Fruit fly (Drosophila melanogaster) whole organism, embryonic: ENCODE data around the gene Cyp313a1.

Source experiments
- B-H2 ChIP-seq: fragments of 200-800 bp; sonication (Bioruptor generic); optimal IDR thresholded peaks from 2 replicates; lab custom pipeline; 2018; ENCODE audit warnings: missing biosample characterization, mild to moderate bottlenecking, missing genetic modification characterization
- CG10321 ChIP-seq: fragments of 200-800 bp; sonication (Bioruptor generic); IDR thresholded peaks from 2 replicates; pipeline ENCODE4 v1.3.6; 2022; ENCODE audit warnings: missing biosample characterization, missing genetic modification characterization
- CG10979 ChIP-seq: fragments of 200-800 bp; sonication (Bioruptor generic); optimal IDR thresholded peaks from 2 replicates; lab custom pipeline; 2018; ENCODE audit warnings: missing biosample characterization, mild to moderate bottlenecking, missing genetic modification characterization, moderate library complexity
- CG12236 ChIP-seq: fragments of 200-800 bp; sonication (Bioruptor generic); optimal IDR thresholded peaks from 2 replicates; lab custom pipeline; 2016; ENCODE audit warnings: missing biosample characterization, missing genetic modification characterization
- CG12769 ChIP-seq: fragments of 200-800 bp; sonication (Bioruptor generic); optimal IDR thresholded peaks from 2 replicates; lab custom pipeline; 2019; ENCODE audit warnings: missing biosample characterization, mild to moderate bottlenecking, missing genetic modification characterization, moderate library complexity
- CG12942 ChIP-seq: fragments of 200-800 bp; sonication (Bioruptor generic); optimal IDR thresholded peaks from 3 replicates; lab custom pipeline; 2016; ENCODE audit warnings: missing biosample characterization, missing genetic modification characterization
- CG13894 ChIP-seq: fragments of 200-800 bp; sonication (Bioruptor generic); optimal IDR thresholded peaks from 3 replicates; lab custom pipeline; 2018; ENCODE audit warnings: missing biosample characterization, mild to moderate bottlenecking, missing genetic modification characterization, moderate library complexity
- CG14050 ChIP-seq: fragments of 200-800 bp; sonication (Bioruptor generic); IDR thresholded peaks from 3 replicates; pipeline ENCODE4 v1.3.6; 2022; ENCODE audit warnings: missing biosample characterization, missing genetic modification characterization
- CG15269 ChIP-seq: fragments of 200-800 bp; sonication (Bioruptor generic); optimal IDR thresholded peaks from 2 replicates; lab custom pipeline; 2018; ENCODE audit warnings: missing biosample characterization, mild to moderate bottlenecking, missing genetic modification characterization, moderate library complexity
- CG1603 ChIP-seq: fragments of 200-800 bp; sonication (Bioruptor generic); optimal IDR thresholded peaks from 2 replicates; lab custom pipeline; 2019; ENCODE audit warnings: missing biosample characterization, mild to moderate bottlenecking, missing genetic modification characterization, moderate library complexity
- CG16813 ChIP-seq: fragments of 200-800 bp; sonication (Bioruptor generic); IDR thresholded peaks from 3 replicates; pipeline ENCODE4 v1.3.6; 2022; ENCODE audit warnings: missing biosample characterization, missing genetic modification characterization; ENCODE audit not compliant: partially characterized antibody
- CG17912 ChIP-seq: fragments of 200-800 bp; sonication (Bioruptor generic); optimal IDR thresholded peaks from 2 replicates; lab custom pipeline; 2018; ENCODE audit warnings: missing biosample characterization, mild to moderate bottlenecking, missing genetic modification characterization
- CG1792 ChIP-seq: fragments of 200-800 bp; sonication (Bioruptor generic); optimal IDR thresholded peaks from 2 replicates; lab custom pipeline; 2016; ENCODE audit warnings: missing biosample characterization, missing genetic modification characterization
- CG1832 ChIP-seq: fragments of 200-800 bp; sonication (Bioruptor generic); optimal IDR thresholded peaks from 2 replicates; lab custom pipeline; 2017; ENCODE audit warnings: missing biosample characterization, mild to moderate bottlenecking, missing genetic modification characterization, inconsistent platforms
- CG18599 ChIP-seq: fragments of 200-800 bp; sonication (Bioruptor generic); optimal IDR thresholded peaks from 3 replicates; lab custom pipeline; 2017; ENCODE audit warnings: missing biosample characterization, missing genetic modification characterization, mild to moderate bottlenecking, moderate library complexity, missing genetic modification reagents
- CG2678 ChIP-seq: fragments of 200-800 bp; sonication (Bioruptor generic); optimal IDR thresholded peaks from 3 replicates; lab custom pipeline; 2019; ENCODE audit warnings: missing biosample characterization, mild to moderate bottlenecking, missing genetic modification characterization, moderate library complexity
- CG31365 ChIP-seq: fragments of 200-800 bp; sonication (Bioruptor generic); optimal IDR thresholded peaks from 2 replicates; lab custom pipeline; 2018; ENCODE audit warnings: missing biosample characterization, mild to moderate bottlenecking, missing genetic modification characterization
- CG3726 ChIP-seq: fragments of 200-800 bp; sonication (Bioruptor generic); IDR thresholded peaks from 3 replicates; pipeline ENCODE4, ENCODE4 v1.3.6; 2022; ENCODE audit warnings: missing biosample characterization, missing genetic modification characterization
- CG3847 ChIP-seq: fragments of 200-800 bp; sonication (Bioruptor generic); IDR thresholded peaks from 2 replicates; pipeline ENCODE4 v1.3.6; 2022; ENCODE audit warnings: missing biosample characterization, missing genetic modification characterization
- CG8290 ChIP-seq, 3 experiments: fragments of 200-800 bp; sonication (Bioruptor generic); optimal IDR thresholded peaks; 2 replicates each; lab custom pipeline; 2016 to 2019; ENCODE audit warnings: missing biosample characterization in 3 of 3, missing genetic modification characterization in 3 of 3, mild to moderate bottlenecking in 2 of 3, moderate library complexity in 1 of 3
- CG9437 ChIP-seq: fragments of 200-800 bp; sonication (Bioruptor generic); optimal IDR thresholded peaks from 2 replicates; lab custom pipeline; 2018; ENCODE audit warnings: missing biosample characterization, mild to moderate bottlenecking, missing genetic modification characterization
- Dp ChIP-seq: fragments of 200-800 bp; sonication (Bioruptor generic); optimal IDR thresholded peaks from 2 replicates; lab custom pipeline; 2018; ENCODE audit warnings: missing biosample characterization, mild to moderate bottlenecking, missing genetic modification characterization, moderate library complexity
- Ets97D ChIP-seq: fragments of 200-800 bp; sonication (Bioruptor generic); optimal IDR thresholded peaks from 3 replicates; lab custom pipeline; 2016; ENCODE audit warnings: missing biosample characterization, missing genetic modification characterization
- Mad ChIP-seq: fragments of 200-800 bp; sonication (Bioruptor generic); optimal IDR thresholded peaks from 2 replicates; lab custom pipeline; 2016; ENCODE audit warnings: missing biosample characterization, missing genetic modification characterization
- NK7.1 ChIP-seq: fragments of 200-800 bp; sonication (Bioruptor generic); optimal IDR thresholded peaks from 3 replicates; lab custom pipeline; 2016; ENCODE audit warnings: missing biosample characterization, missing genetic modification characterization
- Oaz ChIP-seq: fragments of 200-800 bp; sonication (Bioruptor generic); IDR thresholded peaks from 2 replicates; pipeline ENCODE4 v1.3.6; 2022; ENCODE audit warnings: missing biosample characterization, missing genetic modification characterization
- Opbp ChIP-seq: fragments of 200-800 bp; sonication (Bioruptor generic); IDR thresholded peaks from 3 replicates; pipeline ENCODE4 v1.3.6; 2022; ENCODE audit warnings: missing biosample characterization, missing genetic modification characterization; ENCODE audit not compliant: partially characterized antibody
- Ssrp ChIP-seq: fragments of 200-800 bp; sonication (Bioruptor generic); optimal IDR thresholded peaks from 2 replicates; lab custom pipeline; 2018; ENCODE audit warnings: missing biosample characterization, mild to moderate bottlenecking, missing genetic modification characterization, moderate library complexity
- Trl ChIP-seq, 3 experiments: fragments of >200 bp in 2 of 3; fragments of 200-800 bp in 1 of 3; sonication (Bioruptor generic) in 1 of 3; optimal IDR thresholded peaks; 2 replicates in 1 of 3; 3 replicates in 2 of 3; lab custom pipeline; 2016 to 2017; ENCODE audit warnings: missing biosample characterization in 1 of 3, missing genetic modification characterization in 1 of 3
- Vsx1 ChIP-seq: fragments of 200-800 bp; sonication (Bioruptor generic); optimal IDR thresholded peaks from 2 replicates; lab custom pipeline; 2017; ENCODE audit warnings: missing biosample characterization, mild to moderate bottlenecking, missing genetic modification characterization, missing genetic modification reagents
- amos ChIP-seq: fragments of 200-800 bp; sonication (Bioruptor generic); IDR thresholded peaks from 2 replicates; pipeline ENCODE4 v1.3.6; 2022; ENCODE audit warnings: missing biosample characterization, missing genetic modification characterization; ENCODE audit not compliant: partially characterized antibody
- ase ChIP-seq: fragments of 200-800 bp; sonication (Bioruptor generic); IDR thresholded peaks from 3 replicates; pipeline ENCODE4 v1.3.6; 2022; ENCODE audit warnings: missing biosample characterization, missing genetic modification characterization
- bsh ChIP-seq, 2 experiments: fragments of 200-800 bp; sonication (Bioruptor generic); optimal IDR thresholded peaks; 2 replicates each; lab custom pipeline; 2017 to 2018; ENCODE audit warnings: mild to moderate bottlenecking in 2 of 2, missing biosample characterization in 2 of 2, missing genetic modification characterization in 2 of 2, moderate library complexity in 1 of 2
- disco-r ChIP-seq: fragments of 200-800 bp; sonication (Bioruptor generic); optimal IDR thresholded peaks from 2 replicates; lab custom pipeline; 2016; ENCODE audit warnings: missing biosample characterization, missing genetic modification characterization
- fd64A ChIP-seq: fragments of 200-800 bp; sonication (Bioruptor generic); optimal IDR thresholded peaks from 3 replicates; lab custom pipeline; 2018; ENCODE audit warnings: missing biosample characterization, mild to moderate bottlenecking, missing genetic modification characterization
- lilli ChIP-seq: fragments of 200-800 bp; sonication (Bioruptor generic); optimal IDR thresholded peaks from 3 replicates; lab custom pipeline; 2016; ENCODE audit warnings: missing biosample characterization, missing genetic modification characterization
- lola ChIP-seq, 3 experiments: fragments of >200 bp in 2 of 3; fragments of 200-800 bp in 1 of 3; sonication (Bioruptor generic) in 1 of 3; optimal IDR thresholded peaks; 2 replicates each; lab custom pipeline; 2017 to 2019; ENCODE audit warnings: missing biosample characterization in 3 of 3, missing genetic modification characterization in 3 of 3, mild to moderate bottlenecking in 1 of 3, moderate library complexity in 1 of 3
- peb ChIP-seq: fragments of 200-800 bp; sonication (Bioruptor generic); IDR thresholded peaks from 2 replicates; pipeline ENCODE4 v1.3.6; 2022; ENCODE audit warnings: missing biosample characterization, missing genetic modification characterization
- pho ChIP-seq: fragments of 200-800 bp; sonication (Bioruptor generic); optimal IDR thresholded peaks from 2 replicates; lab custom pipeline; 2016; ENCODE audit warnings: missing biosample characterization, missing genetic modification characterization
- prd ChIP-seq, 3 experiments: fragments of >200 bp in 2 of 3; fragments of 200-800 bp in 1 of 3; sonication (Bioruptor generic) in 1 of 3; optimal IDR thresholded peaks in 2 of 3; IDR thresholded peaks in 1 of 3; 2 replicates in 2 of 3; 3 replicates in 1 of 3; pipeline versions ENCODE4 v1.3.6 to Lab custom; 2017 to 2022; ENCODE audit warnings: missing biosample characterization in 1 of 3, missing genetic modification characterization in 1 of 3
- run ChIP-seq: fragments of 200-800 bp; sonication (Bioruptor generic); optimal IDR thresholded peaks from 3 replicates; lab custom pipeline; 2018; ENCODE audit warnings: missing biosample characterization, mild to moderate bottlenecking, missing genetic modification characterization
- so ChIP-seq: fragments of 200-800 bp; sonication (Bioruptor generic); IDR thresholded peaks from 3 replicates; pipeline ENCODE4 v1.3.6; 2022; ENCODE audit warnings: missing biosample characterization, missing genetic modification characterization
- tll ChIP-seq, 2 experiments: fragments of 200-800 bp in 1 of 2; fragments of >200 bp in 1 of 2; sonication (Bioruptor generic) in 1 of 2; optimal IDR thresholded peaks; 2 replicates each; lab custom pipeline; 2017 to 2019; ENCODE audit warnings: missing biosample characterization in 2 of 2, missing genetic modification characterization in 2 of 2, mild to moderate bottlenecking in 1 of 2, moderate library complexity in 1 of 2
- twi ChIP-seq: fragments of 200-800 bp; optimal IDR thresholded peaks from 2 replicates; lab custom pipeline; 2019; ENCODE audit warnings: missing biosample characterization, mild to moderate bottlenecking, missing genetic modification characterization, moderate library complexity
- wdn ChIP-seq: fragments of 200-800 bp; sonication (Bioruptor generic); IDR thresholded peaks from 2 replicates; pipeline ENCODE4 v1.3.6; 2022; ENCODE audit warnings: missing biosample characterization, missing genetic modification characterization
- zen ChIP-seq: fragments of 200-800 bp; sonication (Bioruptor generic); optimal IDR thresholded peaks from 3 replicates; lab custom pipeline; 2018; ENCODE audit warnings: missing biosample characterization, mild to moderate bottlenecking, missing genetic modification characterization, moderate library complexity

Cyp313a1 gene

DNA sequence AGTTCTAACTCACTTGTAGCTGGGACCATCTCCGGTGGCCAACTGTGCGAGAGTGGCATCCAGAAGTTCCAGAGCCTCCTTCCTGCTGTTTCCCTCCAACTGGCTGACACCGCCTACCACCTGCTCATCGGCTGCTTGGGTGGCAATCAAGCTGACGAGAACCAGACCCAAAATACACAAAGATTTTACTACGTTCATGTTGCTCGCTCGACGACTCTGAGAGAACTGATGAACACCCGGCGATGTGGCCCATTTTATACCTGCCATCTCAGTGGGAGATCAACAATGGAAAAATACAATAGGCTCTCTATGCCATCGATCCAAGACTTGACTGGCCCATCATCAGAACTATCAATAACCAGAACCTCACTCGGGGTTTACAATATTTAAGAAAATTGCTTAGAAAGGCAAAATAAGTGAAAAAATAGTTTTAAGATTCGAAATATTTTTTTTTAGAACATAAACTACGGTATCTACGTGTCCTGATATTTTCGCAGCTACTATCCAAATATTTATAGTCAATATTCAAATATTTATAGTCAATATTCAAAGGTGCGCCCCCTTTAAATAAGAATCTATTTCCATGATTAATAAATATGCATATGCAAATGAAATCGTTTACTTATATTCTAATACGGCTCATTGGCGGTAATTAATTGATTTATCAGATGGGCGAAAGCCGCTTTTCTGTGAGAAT is 48.7 kb downstream of the Cyp313a1 start, which contains the start of gene Cys (continued):
- TF ChIP-seq run (tag; lab: Kevin White, UChicago) (no peak), Vsx1 (GFP tag; lab: Kevin White, UChicago) (peak; percentile 38), fd64A (GFP tag; lab: Kevin White, UChicago) (no peak), CG8290 (GFP tag; optimal IDR thresholded peaks at IDR 0.05; lab: Kevin White, UChicago) (no peak), CG8290 (tag; optimal IDR thresholded peaks at IDR 0.05; lab: Kevin White, UChicago) (peak in 1 of 2 experiments; percentile 64), Trl (optimal IDR thresholded peaks at IDR 0.05; lab: Kevin White, UChicago) (peak; percentile 18 to 43), Trl (GFP tag; optimal IDR thresholded peaks at IDR 0.05; lab: Kevin White, UChicago) (peak; percentile 51), CG15269 (tag; lab: Kevin White, UChicago) (no peak), CG10979 (tag; lab: Kevin White, UChicago) (no peak), CG2678 (tag; lab: Kevin White, UChicago) (peak; percentile 42), B-H2 (GFP tag; lab: Kevin White, UChicago) (peak; percentile 30), CG3726 (no peak), Mad (GFP tag; lab: Kevin White, UChicago) (no peak), CG12769 (tag; lab: Kevin White, UChicago) (peak; percentile 89), disco-r (GFP tag; lab: Kevin White, UChicago) (no peak), CG12236 (no peak), CG1832 (GFP tag; lab: Kevin White, UChicago) (no peak), prd (optimal IDR thresholded peaks at IDR 0.05; lab: Kevin White, UChicago) (no peak), prd (GFP tag; IDR thresholded peaks at IDR 0.05; lab: Robert Waterston, UW) (peak; percentile 22; the same call in 1 of the 3 replicates), Ets97D (GFP tag; lab: Kevin White, UChicago) (no peak), Ssrp (no peak), Opbp (GFP tag; lab: Robert Waterston, UW) (0 out of 3 replicates have a peak, but pooled peaks have one; percentile 9), bsh (GFP tag; optimal IDR thresholded peaks at IDR 0.05; lab: Kevin White, UChicago) (peak in 1 of 2 experiments; percentile 52), Oaz (GFP tag; lab: Robert Waterston, UW) (no peak), CG9437 (GFP tag; lab: Kevin White, UChicago) (no peak), CG13894 (tag; lab: Kevin White, UChicago) (peak; percentile 73), CG17912 (GFP tag; lab: Kevin White, UChicago) (no peak), CG1792 (GFP tag; lab: Kevin White, UChicago) (no peak), CG12942 (GFP tag; lab: Kevin White, UChicago) (no peak), CG18599 (no peak), lola (GFP tag; optimal IDR thresholded peaks at IDR 0.05; lab: Kevin White, UChicago) (peak in 1 of 3 experiments; percentile 11), NK7.1 (GFP tag; lab: Kevin White, UChicago) (no peak), ase (GFP tag; lab: Robert Waterston, UW) (no peak), tll (GFP tag; optimal IDR thresholded peaks at IDR 0.05; lab: Kevin White, UChicago) (no peak), wdn (GFP tag; lab: Robert Waterston, UW) (0 out of 2 replicates have a peak, but pooled peaks have one; percentile 28), CG10321 (GFP tag; lab: Robert Waterston, UW) (no peak), CG1603 (peak; percentile 13), pho (peak; percentile 16), peb (GFP tag; lab: Robert Waterston, UW) (no peak), Dp (no peak), CG16813 (GFP tag; lab: Robert Waterston, UW) (no peak), amos (GFP tag; lab: Robert Waterston, UW) (peak; percentile 26; the same call in 1 of the 2 replicates), lilli (peak; percentile 35), CG3847 (GFP tag; lab: Robert Waterston, UW) (peak; percentile 16; the same call in 1 of the 2 replicates), twi (tag; lab: Kevin White, UChicago) (no peak), zen (tag; lab: Kevin White, UChicago) (peak; percentile 54), CG31365 (tag; lab: Kevin White, UChicago) (no peak), so (no peak), CG14050 (GFP tag; lab: Robert Waterston, UW) (no peak)
